Worm (Caenorhabditis elegans) whole organism, L1 larva: ENCODE measurements around the gene tiar-1.

Experiments
- aha-1 ChIP-seq: fragments of 150-350 bp; optimal IDR thresholded peaks from 2 replicates; lab custom pipeline; 2014; ENCODE audit warnings: missing biosample characterization, missing genetic modification characterization
- blmp-1 ChIP-seq: fragments of 150-350 bp; optimal IDR thresholded peaks from 2 replicates; lab custom pipeline; 2014; ENCODE audit warnings: missing biosample characterization, missing genetic modification characterization
- ceh-63 ChIP-seq: fragments of 200-800 bp; sonication (Bioruptor generic); optimal IDR thresholded peaks from 2 replicates; lab custom pipeline; 2018; ENCODE audit warnings: mild to moderate bottlenecking, missing genetic modification characterization, missing compliant biosample characterization
- ceh-88 ChIP-seq: fragments of 200-800 bp; sonication (Bioruptor generic); IDR thresholded peaks from 2 replicates; pipeline ENCODE4 v1.3.6; 2022; ENCODE audit warnings: missing genetic modification characterization, missing compliant biosample characterization
- ceh-90 ChIP-seq: sonication (generic microtip); optimal IDR thresholded peaks from 2 replicates; lab custom pipeline; 2016; ENCODE audit warnings: missing genetic modification characterization, missing compliant biosample characterization
- ces-1 ChIP-seq: fragments of 150-350 bp; optimal IDR thresholded peaks from 2 replicates; lab custom pipeline; 2014; ENCODE audit warnings: missing biosample characterization, missing genetic modification reagents, missing genetic modification characterization
- efl-1 ChIP-seq, 4 experiments: fragments of 150-350 bp; optimal IDR thresholded peaks in 3 of 4; peaks in 1 of 4; 1 replicate in 1 of 4; 2 replicates in 3 of 4; lab custom pipeline; 2014; ENCODE audit warnings: missing biosample characterization in 2 of 4, missing genetic modification characterization in 2 of 4, missing genetic modification reagents in 2 of 4
- egl-27 ChIP-seq, 2 experiments: fragments of 150-350 bp in 1 of 2; sonication (generic microtip); optimal IDR thresholded peaks; 3 replicates each; lab custom pipeline; 2017 to 2018; ENCODE audit warnings: missing biosample characterization in 2 of 2, missing genetic modification characterization in 2 of 2, missing genetic modification reagents in 2 of 2
- elt-2 ChIP-seq: sonication (generic microtip); optimal IDR thresholded peaks from 2 replicates; lab custom pipeline; 2016; ENCODE audit warnings: missing genetic modification characterization, mild to moderate bottlenecking, inconsistent platforms, missing compliant biosample characterization, missing genetic modification reagents
- elt-3 ChIP-seq, 6 experiments: fragments of 150-350 bp in 1 of 6; sonication (generic microtip); optimal IDR thresholded peaks; 2 replicates each; lab custom pipeline; 2017 to 2018; ENCODE audit warnings: missing biosample characterization in 6 of 6, missing genetic modification characterization in 6 of 6, inconsistent platforms in 1 of 6
- ets-5 ChIP-seq: fragments of 200-800 bp; sonication (Bioruptor generic); IDR thresholded peaks from 2 replicates; pipeline ENCODE4 v1.3.6; 2022; ENCODE audit warnings: missing genetic modification characterization, missing compliant biosample characterization
- fkh-4 ChIP-seq: sonication (generic microtip); optimal IDR thresholded peaks from 2 replicates; lab custom pipeline; 2016; ENCODE audit warnings: missing compliant biosample characterization, missing genetic modification characterization, borderline replicate concordance
- fos-1 ChIP-seq: fragments of 150-350 bp; optimal IDR thresholded peaks from 2 replicates; lab custom pipeline; 2014; ENCODE audit warnings: missing biosample characterization, missing genetic modification characterization
- hlh-17 ChIP-seq: fragments of 200-800 bp; sonication (Bioruptor generic); optimal IDR thresholded peaks from 2 replicates; lab custom pipeline; 2018; ENCODE audit warnings: missing genetic modification characterization, mild to moderate bottlenecking, missing compliant biosample characterization, moderate library complexity, borderline replicate concordance
- hlh-4 ChIP-seq: sonication (generic microtip); optimal IDR thresholded peaks from 2 replicates; lab custom pipeline; 2016; ENCODE audit warnings: mild to moderate bottlenecking, missing genetic modification characterization, missing compliant biosample characterization
- isw-1 ChIP-seq: fragments of 200-800 bp; sonication (Bioruptor generic); IDR thresholded peaks from 2 replicates; pipeline ENCODE4 v1.3.6; 2022; ENCODE audit warnings: missing genetic modification characterization, missing compliant biosample characterization
- jun-1 ChIP-seq: fragments of 150-350 bp; optimal IDR thresholded peaks from 2 replicates; lab custom pipeline; 2014; ENCODE audit warnings: missing biosample characterization, missing genetic modification reagents, missing genetic modification characterization
- lin-13 ChIP-seq: fragments of 150-350 bp; optimal IDR thresholded peaks from 2 replicates; lab custom pipeline; 2014; ENCODE audit warnings: missing biosample characterization, missing genetic modification reagents, missing genetic modification characterization
- lin-14 ChIP-seq: fragments of 200-800 bp; sonication (Bioruptor generic); optimal IDR thresholded peaks from 2 replicates; lab custom pipeline; 2018; ENCODE audit warnings: mild to moderate bottlenecking, missing genetic modification characterization, moderate library complexity, missing compliant biosample characterization
- lsy-2 ChIP-seq, 2 experiments: fragments of 150-350 bp; optimal IDR thresholded peaks; 2 replicates each; lab custom pipeline; 2014; ENCODE audit warnings: missing biosample characterization in 2 of 2, missing genetic modification characterization in 2 of 2
- mep-1 ChIP-seq: fragments of 150-350 bp; optimal IDR thresholded peaks from 2 replicates; lab custom pipeline; 2014; ENCODE audit warnings: missing biosample characterization, missing genetic modification characterization
- nhr-11 ChIP-seq: fragments of 150-350 bp; optimal IDR thresholded peaks from 2 replicates; lab custom pipeline; 2014; ENCODE audit warnings: missing biosample characterization, missing genetic modification characterization
- nhr-12 ChIP-seq: sonication (generic microtip); optimal IDR thresholded peaks from 2 replicates; lab custom pipeline; 2017; ENCODE audit warnings: missing biosample characterization, missing genetic modification characterization
- nhr-19 ChIP-seq: fragments of 200-800 bp; sonication (Bioruptor generic); conservative IDR thresholded peaks from 2 replicates; pipeline ENCODE4 v1.3.6; 2022; ENCODE audit warnings: missing genetic modification characterization, missing compliant biosample characterization
- nhr-85 ChIP-seq: sonication (generic microtip); peaks from one replicate; lab custom pipeline; 2016; ENCODE audit warnings: missing genetic modification characterization, inconsistent platforms, missing compliant biosample characterization
- pax-3 ChIP-seq: fragments of 200-800 bp; sonication (Bioruptor generic); optimal IDR thresholded peaks from 2 replicates; lab custom pipeline; 2018; ENCODE audit warnings: mild to moderate bottlenecking, missing genetic modification characterization, moderate library complexity, missing compliant biosample characterization
- pqm-1 ChIP-seq: sonication (generic microtip); optimal IDR thresholded peaks from 3 replicates; lab custom pipeline; 2017; ENCODE audit warnings: missing biosample characterization, missing genetic modification characterization
- rnt-1 ChIP-seq: sonication (generic microtip); optimal IDR thresholded peaks from 2 replicates; lab custom pipeline; 2016; ENCODE audit warnings: mild to moderate bottlenecking, missing genetic modification characterization, moderate library complexity, missing compliant biosample characterization
- sox-4 ChIP-seq: sonication (generic microtip); optimal IDR thresholded peaks from 2 replicates; lab custom pipeline; 2016; ENCODE audit warnings: missing genetic modification characterization, missing compliant biosample characterization
- sptf-1 ChIP-seq: fragments of 150-350 bp; optimal IDR thresholded peaks from 2 replicates; lab custom pipeline; 2014; ENCODE audit warnings: missing biosample characterization, missing genetic modification characterization
- tlp-1 ChIP-seq: fragments of 150-350 bp; optimal IDR thresholded peaks from 2 replicates; lab custom pipeline; 2014; ENCODE audit warnings: missing biosample characterization, missing genetic modification characterization
- unc-130 ChIP-seq: fragments of 150-350 bp; optimal IDR thresholded peaks from 2 replicates; lab custom pipeline; 2017; ENCODE audit warnings: missing biosample characterization, missing genetic modification characterization, inconsistent platforms
- unc-62 ChIP-seq: fragments of 150-350 bp; optimal IDR thresholded peaks from 2 replicates; lab custom pipeline; 2014; ENCODE audit warnings: missing biosample characterization, missing genetic modification reagents, missing genetic modification characterization
- unc-86 ChIP-seq: sonication (generic microtip); optimal IDR thresholded peaks from 2 replicates; lab custom pipeline; 2016; ENCODE audit warnings: missing genetic modification characterization, missing compliant biosample characterization

tiar-1 gene

DNA sequence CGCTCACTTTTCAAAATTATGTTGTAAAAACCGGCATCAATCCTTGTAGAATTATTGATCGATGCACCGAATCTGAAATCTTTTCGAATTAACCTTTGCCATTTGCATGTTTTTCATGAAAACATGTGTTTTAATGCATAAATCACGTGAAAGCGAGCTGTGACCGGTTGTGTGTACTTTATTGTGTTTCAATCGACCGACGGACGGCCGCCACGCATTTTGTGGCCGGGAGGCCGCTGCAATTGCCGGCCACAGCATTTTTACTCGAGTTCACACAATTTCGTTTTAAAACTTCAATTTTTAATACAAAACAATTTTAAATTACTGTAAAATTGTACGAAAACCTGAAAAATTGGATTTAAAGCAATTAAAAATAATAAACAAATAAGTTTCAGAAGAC is 25.7 kb downstream of the tiar-1 start, which contains the start of gene C25H3.11 (continued):
- TF ChIP-seq pax-3 (tag; lab: Kevin White, UChicago): no peak

DNA sequence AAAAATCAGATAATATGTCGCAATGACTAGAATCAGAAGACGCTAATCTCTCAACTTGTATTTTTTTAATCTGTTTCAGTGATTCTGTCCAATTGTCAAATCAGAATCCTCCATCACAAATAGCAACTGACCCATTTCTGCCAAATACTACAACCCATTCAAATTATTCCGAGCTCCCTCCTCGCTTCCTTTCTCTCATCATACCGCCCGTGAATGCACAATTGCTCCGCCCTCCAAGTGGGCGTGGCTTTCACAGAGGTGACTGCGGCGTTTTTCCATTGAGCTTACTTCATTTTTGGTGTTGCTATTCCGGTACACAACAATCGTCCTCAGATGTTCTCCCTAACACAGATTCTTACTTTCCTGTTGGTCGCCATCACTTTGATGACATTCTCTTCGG is 33.9 kb downstream of the tiar-1 start, which contains the start of gene flp-27:
Gene flp-27 (plus strand): TSS at position 301 of the 400 bp plus-strand sequence.
- no peak for TF ChIP-seq lin-13
- TF ChIP-seq ceh-88: no peak
- TF ChIP-seq rnt-1: no peak
- TF ChIP-seq hlh-17 (GFP tag; lab: Kevin White, UChicago): no peak
- TF ChIP-seq elt-2: no peak
- no peak for TF ChIP-seq lin-14 (GFP tag; lab: Kevin White, UChicago)
- TF ChIP-seq unc-86: no peak
- no peak for TF ChIP-seq efl-1 (optimal IDR thresholded peaks at IDR 0.05; lab: Kevin White, UChicago)
- no peak for TF ChIP-seq efl-1 (GFP tag; optimal IDR thresholded peaks at IDR 0.05 in 1 of 2; lab: Kevin White, UChicago)
- no peak for TF ChIP-seq ets-5
- TF ChIP-seq fos-1: no peak
- no peak for TF ChIP-seq blmp-1 (tag; lab: Kevin White, UChicago)
- TF ChIP-seq aha-1: no peak
- TF ChIP-seq ces-1 (GFP tag; lab: Kevin White, UChicago): no peak
- TF ChIP-seq jun-1: no peak
- TF ChIP-seq unc-62 (GFP tag; lab: Kevin White, UChicago): no peak
- TF ChIP-seq pqm-1 (tag; lab: Kevin White, UChicago): no peak
- TF ChIP-seq sox-4 (tag; lab: Kevin White, UChicago): no peak
- no peak for TF ChIP-seq nhr-11 (tag; lab: Kevin White, UChicago)
- TF ChIP-seq ceh-90 (tag; lab: Kevin White, UChicago): no peak
- TF ChIP-seq mep-1 (tag; lab: Kevin White, UChicago): no peak

DNA sequence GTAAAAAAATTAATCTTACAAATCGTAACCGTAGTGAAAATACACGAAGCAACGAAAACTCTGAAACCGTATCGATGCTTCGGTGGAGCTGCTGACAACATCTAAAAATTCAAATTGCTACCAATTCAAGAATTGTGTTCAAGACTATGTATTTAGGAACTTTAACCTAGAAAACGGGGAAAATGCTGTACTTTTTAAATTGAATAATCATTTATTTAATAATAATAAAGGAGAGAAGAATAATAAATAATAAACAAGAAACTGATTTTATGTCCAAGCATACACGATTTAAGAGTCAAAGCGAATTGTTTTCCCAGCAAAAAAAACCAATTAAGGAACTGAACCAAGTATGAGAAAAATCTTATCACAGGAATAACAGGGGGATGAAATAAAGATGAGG is 45.0 kb downstream of the tiar-1 start, which contains the start of gene C25H3.17:
Gene C25H3.17 (minus strand): TSS at position 101 of the 400 bp plus-strand sequence.
- TF ChIP-seq ceh-88 (no peak), elt-3 (tag; optimal IDR thresholded peaks at IDR 0.05; lab: Kevin White, UChicago) (no peak), nhr-85 (tag; lab: Kevin White, UChicago) (no peak), lsy-2 (tag; optimal IDR thresholded peaks at IDR 0.05; lab: Kevin White, UChicago) (no peak)

ce11 chrII:5668830-5669229 is 45.8 kb downstream of the tiar-1 start, which contains the start of gene C25H3.7:
Gene C25H3.7 (minus strand): TSS chrII:5668930.
- no peak for TF ChIP-seq ceh-63 (GFP tag; lab: Kevin White, UChicago)

ce11 chrII:5667540-5667939 is 47.1 kb downstream of the tiar-1 start:
- TF ChIP-seq tlp-1 (no peak), hlh-4 (no peak)
- TF ChIP-seq, all 84 proteins: peak for 0

ce11 chrII:5665991-5666390 is 48.6 kb downstream of the tiar-1 start, which contains the start of gene C25H3.16:
Gene C25H3.16 (plus strand): TSS chrII:5666291.
- no peak for TF ChIP-seq isw-1 (GFP tag; lab: Robert Waterston, UW)

- TF ChIP-seq fkh-4 (no peak), nhr-12 (tag; lab: Kevin White, UChicago) (no peak), sptf-1 (tag; lab: Kevin White, UChicago) (no peak), efl-1 (optimal IDR thresholded peaks at IDR 0.05; lab: Kevin White, UChicago) (no peak), efl-1 (GFP tag; optimal IDR thresholded peaks at IDR 0.05 in 1 of 2; lab: Kevin White, UChicago) (no peak), jun-1 (no peak), nhr-19 (GFP tag; lab: Robert Waterston, UW) (no peak), egl-27 (tag; optimal IDR thresholded peaks at IDR 0.05; lab: Kevin White, UChicago) (no peak), unc-130 (no peak)
Measured at ce11 chrII:5665029-5665428, 49.6 kb downstream of the tiar-1 start, which contains the start of gene C25H3.15. Gene C25H3.15 (plus strand): TSS chrII:5665329.
